Worm (Caenorhabditis elegans) whole organism, L2 larva: ENCODE data around the gene W05B2.2.

Experiments used
- C34F6.9 ChIP-seq: fragments of 150-350 bp; optimal IDR thresholded peaks from 2 replicates; lab custom pipeline; 2014; ENCODE audit warnings: missing biosample characterization, missing genetic modification characterization
- F13H6.1 ChIP-seq: sonication (generic microtip); optimal IDR thresholded peaks from 2 replicates; lab custom pipeline; 2016; ENCODE audit warnings: missing genetic modification characterization, missing compliant biosample characterization
- R02D3.7 ChIP-seq: fragments of 150-350 bp; optimal IDR thresholded peaks from 2 replicates; lab custom pipeline; 2014; ENCODE audit warnings: missing biosample characterization, missing genetic modification characterization
- Y55F3AM.14 ChIP-seq: fragments of 200-800 bp; sonication (Bioruptor generic); optimal IDR thresholded peaks from 2 replicates; lab custom pipeline; 2018; ENCODE audit warnings: mild to moderate bottlenecking, missing genetic modification characterization, missing compliant biosample characterization
- ZK546.5 ChIP-seq: sonication (generic microtip); optimal IDR thresholded peaks from 2 replicates; lab custom pipeline; 2017; ENCODE audit warnings: missing biosample characterization, missing genetic modification characterization
- alr-1 ChIP-seq: fragments of 150-350 bp; optimal IDR thresholded peaks from 2 replicates; lab custom pipeline; 2014; ENCODE audit warnings: missing biosample characterization, missing genetic modification characterization
- aly-2 ChIP-seq: fragments of 150-350 bp; optimal IDR thresholded peaks from 2 replicates; lab custom pipeline; 2014; ENCODE audit warnings: missing biosample characterization, missing genetic modification characterization
- ama-1 ChIP-seq: fragments of 150-350 bp; optimal IDR thresholded peaks from 2 replicates; lab custom pipeline; 2018; ENCODE audit warnings: inconsistent platforms
- blmp-1 ChIP-seq: sonication (generic microtip); optimal IDR thresholded peaks from 2 replicates; lab custom pipeline; 2017; ENCODE audit warnings: missing genetic modification characterization, mild to moderate bottlenecking, missing compliant biosample characterization, antibody characterized with exemption, moderate library complexity; ENCODE audit not compliant: insufficient read depth
- ceh-16 ChIP-seq: fragments of 150-350 bp; optimal IDR thresholded peaks from 2 replicates; lab custom pipeline; 2014; ENCODE audit warnings: missing biosample characterization, missing genetic modification characterization
- ceh-82 ChIP-seq: fragments of 150-350 bp; optimal IDR thresholded peaks from 2 replicates; lab custom pipeline; 2014; ENCODE audit warnings: missing biosample characterization, missing genetic modification characterization
- crh-2 ChIP-seq: sonication (generic microtip); optimal IDR thresholded peaks from 2 replicates; lab custom pipeline; 2017; ENCODE audit warnings: missing biosample characterization, missing genetic modification characterization
- dmd-4 ChIP-seq: sonication (generic microtip); optimal IDR thresholded peaks from 2 replicates; lab custom pipeline; 2017; ENCODE audit warnings: missing biosample characterization, missing genetic modification characterization
- egl-27 ChIP-seq: sonication (generic microtip); optimal IDR thresholded peaks from 3 replicates; lab custom pipeline; 2017; ENCODE audit warnings: missing biosample characterization, missing genetic modification reagents, missing genetic modification characterization
- elt-1 ChIP-seq: fragments of 150-350 bp; optimal IDR thresholded peaks from 2 replicates; lab custom pipeline; 2014; ENCODE audit warnings: missing biosample characterization, missing genetic modification characterization
- elt-3 ChIP-seq: sonication (generic microtip); optimal IDR thresholded peaks from 2 replicates; lab custom pipeline; 2017; ENCODE audit warnings: missing biosample characterization, missing genetic modification characterization
- fos-1 ChIP-seq: fragments of 150-350 bp; optimal IDR thresholded peaks from 2 replicates; lab custom pipeline; 2014; ENCODE audit warnings: missing biosample characterization, missing genetic modification characterization
- gmeb-1 ChIP-seq: fragments of 150-350 bp; optimal IDR thresholded peaks from 2 replicates; lab custom pipeline; 2014; ENCODE audit warnings: missing biosample characterization, missing genetic modification characterization
- lin-11 ChIP-seq: fragments of 150-350 bp; sonication (generic microtip); optimal IDR thresholded peaks from 2 replicates; lab custom pipeline; 2014; ENCODE audit warnings: missing biosample characterization, missing genetic modification characterization, inconsistent platforms, mixed read lengths
- lin-13 ChIP-seq: fragments of 150-350 bp; optimal IDR thresholded peaks from 2 replicates; lab custom pipeline; 2014; ENCODE audit warnings: missing biosample characterization, missing genetic modification reagents, missing genetic modification characterization
- lin-39 ChIP-seq: fragments of 150-350 bp; optimal IDR thresholded peaks from 2 replicates; lab custom pipeline; 2014; ENCODE audit warnings: missing biosample characterization, missing genetic modification reagents, missing genetic modification characterization
- lsy-2 ChIP-seq, 2 experiments: fragments of 150-350 bp in 1 of 2; sonication (generic microtip) in 1 of 2; optimal IDR thresholded peaks; 2 replicates each; lab custom pipeline; 2014 to 2017; ENCODE audit warnings: missing biosample characterization in 2 of 2, missing genetic modification characterization in 2 of 2
- mab-5 ChIP-seq: fragments of 150-350 bp; optimal IDR thresholded peaks from 2 replicates; lab custom pipeline; 2014; ENCODE audit warnings: missing biosample characterization, missing genetic modification characterization
- mbf-1 ChIP-seq: sonication (generic microtip); optimal IDR thresholded peaks from 2 replicates; lab custom pipeline; 2017; ENCODE audit warnings: missing biosample characterization, missing genetic modification characterization
- mdl-1 ChIP-seq, 2 experiments: fragments of 150-350 bp in 1 of 2; sonication (generic microtip) in 1 of 2; optimal IDR thresholded peaks; 2 replicates each; lab custom pipeline; 2017; ENCODE audit warnings: missing biosample characterization in 2 of 2, missing genetic modification characterization in 2 of 2
- nhr-10 ChIP-seq: sonication (generic microtip); optimal IDR thresholded peaks from 2 replicates; lab custom pipeline; 2017; ENCODE audit warnings: missing biosample characterization, missing genetic modification characterization
- nhr-11 ChIP-seq: fragments of 150-350 bp; optimal IDR thresholded peaks from 2 replicates; lab custom pipeline; 2014; ENCODE audit warnings: missing biosample characterization, missing genetic modification characterization
- nhr-12 ChIP-seq: fragments of 150-350 bp; optimal IDR thresholded peaks from 2 replicates; lab custom pipeline; 2014; ENCODE audit warnings: missing biosample characterization, missing genetic modification characterization
- nhr-129 ChIP-seq: fragments of 150-350 bp; optimal IDR thresholded peaks from 2 replicates; lab custom pipeline; 2014; ENCODE audit warnings: missing biosample characterization, missing genetic modification characterization
- nhr-21 ChIP-seq: fragments of 150-350 bp; optimal IDR thresholded peaks from 2 replicates; lab custom pipeline; 2014; ENCODE audit warnings: missing biosample characterization, missing genetic modification characterization
- nhr-23 ChIP-seq: fragments of 150-350 bp; optimal IDR thresholded peaks from 2 replicates; lab custom pipeline; 2014; ENCODE audit warnings: missing biosample characterization, missing genetic modification reagents, missing genetic modification characterization
- nhr-237 ChIP-seq: fragments of 150-350 bp; optimal IDR thresholded peaks from 2 replicates; lab custom pipeline; 2014; ENCODE audit warnings: missing biosample characterization, missing genetic modification characterization
- nhr-25 ChIP-seq: fragments of 150-350 bp; sonication (generic microtip); optimal IDR thresholded peaks from 3 replicates; lab custom pipeline; 2014; ENCODE audit warnings: missing biosample characterization, missing genetic modification characterization
- nhr-6 ChIP-seq: fragments of 150-350 bp; optimal IDR thresholded peaks from 2 replicates; lab custom pipeline; 2014; ENCODE audit warnings: missing biosample characterization, missing genetic modification characterization
- nhr-77 ChIP-seq: fragments of 150-350 bp; optimal IDR thresholded peaks from 2 replicates; lab custom pipeline; 2014; ENCODE audit warnings: missing biosample characterization, missing genetic modification characterization
- peb-1 ChIP-seq: fragments of 150-350 bp; optimal IDR thresholded peaks from 2 replicates; lab custom pipeline; 2014; ENCODE audit warnings: missing biosample characterization, missing genetic modification characterization
- sem-4 ChIP-seq: fragments of 150-350 bp; optimal IDR thresholded peaks from 2 replicates; lab custom pipeline; 2014; ENCODE audit warnings: missing biosample characterization, missing genetic modification reagents, missing genetic modification characterization
- skn-1 ChIP-seq: sonication (generic microtip); optimal IDR thresholded peaks from 2 replicates; lab custom pipeline; 2017; ENCODE audit warnings: missing biosample characterization, missing genetic modification characterization
- sma-3 ChIP-seq: sonication (generic microtip); optimal IDR thresholded peaks from 2 replicates; lab custom pipeline; 2016; ENCODE audit warnings: missing genetic modification reagents, missing genetic modification characterization, missing compliant biosample characterization
- sma-9 ChIP-seq, 2 experiments: fragments of 150-350 bp in 1 of 2; sonication (generic microtip) in 1 of 2; optimal IDR thresholded peaks; 2 replicates each; lab custom pipeline; 2014 to 2016; ENCODE audit warnings: missing genetic modification characterization in 2 of 2, mild to moderate bottlenecking in 1 of 2, missing biosample characterization in 1 of 2, missing compliant biosample characterization in 1 of 2, missing genetic modification reagents in 1 of 2, moderate library complexity in 1 of 2
- snpc-4 ChIP-seq: fragments of 150-350 bp; optimal IDR thresholded peaks from 2 replicates; lab custom pipeline; 2014; ENCODE audit warnings: missing biosample characterization, missing genetic modification characterization
- unc-39 ChIP-seq: fragments of 150-350 bp; optimal IDR thresholded peaks from 2 replicates; lab custom pipeline; 2014; ENCODE audit warnings: missing biosample characterization, missing genetic modification characterization
- unc-55 ChIP-seq: fragments of 150-350 bp; sonication (generic microtip); optimal IDR thresholded peaks from 3 replicates; lab custom pipeline; 2014; ENCODE audit warnings: missing biosample characterization, missing genetic modification reagents, missing genetic modification characterization
- unc-62 ChIP-seq: fragments of 150-350 bp; optimal IDR thresholded peaks from 2 replicates; lab custom pipeline; 2014; ENCODE audit warnings: missing biosample characterization, missing genetic modification reagents, missing genetic modification characterization
- zag-1 ChIP-seq: fragments of 150-350 bp; optimal IDR thresholded peaks from 2 replicates; lab custom pipeline; 2014; ENCODE audit warnings: missing biosample characterization, missing genetic modification characterization
- ztf-1 ChIP-seq: fragments of 200-800 bp; sonication (Bioruptor generic); conservative IDR thresholded peaks from 2 replicates; pipeline ENCODE4 v1.3.6; 2022; ENCODE audit warnings: missing genetic modification characterization, missing compliant biosample characterization
- ztf-11 ChIP-seq: sonication (generic microtip); optimal IDR thresholded peaks from 2 replicates; lab custom pipeline; 2017; ENCODE audit warnings: missing biosample characterization, missing genetic modification characterization
- ztf-4 ChIP-seq: fragments of 150-350 bp; optimal IDR thresholded peaks from 2 replicates; lab custom pipeline; 2014; ENCODE audit warnings: missing biosample characterization, missing genetic modification characterization

Gene W05B2.2

ce11 chrIII:10989491-10990032, 22.7 kb upstream of the W05B2.2 start:
- peak; percentile 66 to 74 for TF ChIP-seq mdl-1 (tag; optimal IDR thresholded peaks at IDR 0.05; lab: Kevin White, UChicago)
- TF ChIP-seq unc-39 (tag; lab: Kevin White, UChicago) = no peak
- TF ChIP-seq dmd-4 = peak; percentile 59
- TF ChIP-seq mbf-1 (tag; lab: Kevin White, UChicago) = peak; percentile 36
- TF ChIP-seq ceh-82 (tag; lab: Kevin White, UChicago) = peak; percentile 86
- peak; percentile 80 for TF ChIP-seq fos-1 (tag; lab: Kevin White, UChicago)
- TF ChIP-seq peb-1 = no peak
- TF ChIP-seq ztf-4 (tag; lab: Kevin White, UChicago) = peak; percentile 95
- no peak for TF ChIP-seq unc-62
- TF ChIP-seq nhr-12 (tag; lab: Kevin White, UChicago) = peak; percentile 51
- TF ChIP-seq elt-1 (tag; lab: Kevin White, UChicago) = no peak
- TF ChIP-seq blmp-1 = peak; percentile 82
- peak; percentile 86 for TF ChIP-seq aly-2 (tag; lab: Kevin White, UChicago)
- TF ChIP-seq ZK546.5 = peak; percentile 47
- peak; percentile 94 for TF ChIP-seq nhr-25 (tag; lab: Kevin White, UChicago)
- peak; percentile 61 for TF ChIP-seq skn-1 (tag; lab: Kevin White, UChicago)
- TF ChIP-seq ama-1 (lab: Kevin White, UChicago) = peak; percentile 75
- TF ChIP-seq nhr-11 (tag; lab: Kevin White, UChicago) = peak; percentile 52
- no peak for TF ChIP-seq alr-1 (tag; lab: Kevin White, UChicago)
- peak; percentile 93 for TF ChIP-seq C34F6.9 (tag; lab: Kevin White, UChicago)
- peak; percentile 95 for TF ChIP-seq nhr-129 (tag; lab: Kevin White, UChicago)
- TF ChIP-seq egl-27 (tag; lab: Kevin White, UChicago) = peak; percentile 93
- TF ChIP-seq Y55F3AM.14 = peak; percentile 93
- peak; percentile 93 for TF ChIP-seq nhr-10 (tag; lab: Kevin White, UChicago)
- TF ChIP-seq nhr-237 = peak; percentile 86
- TF ChIP-seq mab-5 (tag; lab: Kevin White, UChicago) = peak; percentile 94
- TF ChIP-seq snpc-4 = peak; percentile 100
- TF ChIP-seq lsy-2 (tag; optimal IDR thresholded peaks at IDR 0.05; lab: Kevin White, UChicago) = peak; percentile 93 to 94
- TF ChIP-seq sma-3 (GFP tag; lab: Kevin White, UChicago) = peak; percentile 95
- peak; percentile 97 for TF ChIP-seq lin-13 (GFP tag; lab: Kevin White, UChicago)
- peak; percentile 93 for TF ChIP-seq gmeb-1 (tag; lab: Kevin White, UChicago)
- peak; percentile 96 for TF ChIP-seq F13H6.1 (tag; lab: Kevin White, UChicago)
- TF ChIP-seq nhr-23 (tag; lab: Kevin White, UChicago) = no peak
- TF ChIP-seq unc-55 (GFP tag; lab: Kevin White, UChicago) = peak; percentile 92
- TF ChIP-seq ceh-16 (tag; lab: Kevin White, UChicago) = peak; percentile 90
- peak; percentile 89 for TF ChIP-seq zag-1 (tag; lab: Kevin White, UChicago)
- TF ChIP-seq lin-11 = peak; percentile 83
- TF ChIP-seq sma-9 (GFP tag; optimal IDR thresholded peaks at IDR 0.05; lab: Kevin White, UChicago) = peak; percentile 98
- no peak for TF ChIP-seq sma-9 (tag; optimal IDR thresholded peaks at IDR 0.05; lab: Kevin White, UChicago)
- peak; percentile 81 for TF ChIP-seq nhr-77 (tag; lab: Kevin White, UChicago)
- 0 out of 2 replicates have a peak, but pooled peaks have one; percentile 53 for TF ChIP-seq ztf-1 (GFP tag; lab: Robert Waterston, UW)
- TF ChIP-seq sem-4 = peak; percentile 97
- TF ChIP-seq elt-3 = no peak
- no peak for TF ChIP-seq lin-39 (tag; lab: Kevin White, UChicago)
- TF ChIP-seq crh-2 (tag; lab: Kevin White, UChicago) = peak; percentile 98
- TF ChIP-seq nhr-21 = peak; percentile 98
- peak; percentile 76 for TF ChIP-seq ztf-11
- TF ChIP-seq nhr-6 (tag; lab: Kevin White, UChicago) = peak; percentile 96
- TF ChIP-seq R02D3.7 (tag; lab: Kevin White, UChicago) = peak; percentile 38
